Worm (Caenorhabditis elegans) whole organism, late embryonic: Measurements from ENCODE around the gene ain-1.

Experiments
- C08G9.2 ChIP-seq: sonication (generic microtip); optimal IDR thresholded peaks from 2 replicates; lab custom pipeline; 2016; ENCODE audit warnings: mild to moderate bottlenecking, missing genetic modification characterization, moderate library complexity, missing compliant biosample characterization
- K02D7.2 ChIP-seq: sonication (generic microtip); optimal IDR thresholded peaks from 2 replicates; lab custom pipeline; 2017; ENCODE audit warnings: mild to moderate bottlenecking, missing genetic modification characterization, missing compliant biosample characterization
- K09A11.1 ChIP-seq: sonication (generic microtip); optimal IDR thresholded peaks from 2 replicates; lab custom pipeline; 2017; ENCODE audit warnings: antibody characterized with exemption, mild to moderate bottlenecking, missing genetic modification characterization, missing compliant biosample characterization; ENCODE audit not compliant: insufficient read depth
- Y22D7AL.16 ChIP-seq: sonication (generic microtip); optimal IDR thresholded peaks from 2 replicates; lab custom pipeline; 2016; ENCODE audit warnings: missing genetic modification characterization, missing compliant biosample characterization
- ahr-1 ChIP-seq: sonication (generic microtip); optimal IDR thresholded peaks from 2 replicates; lab custom pipeline; 2016; ENCODE audit warnings: missing genetic modification characterization, missing compliant biosample characterization
- ceh-18 ChIP-seq: sonication (generic microtip); optimal IDR thresholded peaks from 2 replicates; lab custom pipeline; 2016; ENCODE audit warnings: missing genetic modification characterization, missing compliant biosample characterization
- ceh-19 ChIP-seq: fragments of 200-800 bp; sonication (Bioruptor generic); optimal IDR thresholded peaks from 2 replicates; lab custom pipeline; 2018; ENCODE audit warnings: mild to moderate bottlenecking, missing genetic modification characterization, missing compliant biosample characterization
- ceh-30 ChIP-seq: fragments of 150-350 bp; optimal IDR thresholded peaks from 2 replicates; lab custom pipeline; 2014; ENCODE audit warnings: missing biosample characterization, missing genetic modification characterization
- ceh-31 ChIP-seq: sonication (generic microtip); optimal IDR thresholded peaks from 2 replicates; lab custom pipeline; 2016; ENCODE audit warnings: missing genetic modification characterization, missing compliant biosample characterization
- ceh-45 ChIP-seq: fragments of 200-800 bp; sonication (Bioruptor generic); IDR thresholded peaks from 2 replicates; pipeline ENCODE4 v1.3.6; 2022; ENCODE audit warnings: missing genetic modification reagents, missing genetic modification characterization, missing compliant biosample characterization
- ceh-48 ChIP-seq: sonication (generic microtip); optimal IDR thresholded peaks from 2 replicates; lab custom pipeline; 2016; ENCODE audit warnings: missing genetic modification characterization, inconsistent platforms, missing compliant biosample characterization
- ceh-6 ChIP-seq: fragments of 200-800 bp; sonication (Bioruptor generic); optimal IDR thresholded peaks from 2 replicates; lab custom pipeline; 2018; ENCODE audit warnings: mild to moderate bottlenecking, missing genetic modification characterization, missing compliant biosample characterization
- che-1 ChIP-seq: sonication (generic microtip); optimal IDR thresholded peaks from 2 replicates; lab custom pipeline; 2016; ENCODE audit warnings: mild to moderate bottlenecking, missing genetic modification characterization, missing compliant biosample characterization
- dve-1 ChIP-seq: sonication (generic microtip); optimal IDR thresholded peaks from 2 replicates; lab custom pipeline; 2017; ENCODE audit warnings: antibody characterized with exemption, mild to moderate bottlenecking, missing genetic modification characterization, missing compliant biosample characterization
- elt-4 ChIP-seq: sonication (generic microtip); optimal IDR thresholded peaks from 2 replicates; lab custom pipeline; 2016; ENCODE audit warnings: missing genetic modification characterization, missing compliant biosample characterization
- ets-4 ChIP-seq: sonication (generic microtip); optimal IDR thresholded peaks from 2 replicates; lab custom pipeline; 2016; ENCODE audit warnings: missing genetic modification characterization, missing compliant biosample characterization
- eyg-1 ChIP-seq: sonication (generic microtip); optimal IDR thresholded peaks from 2 replicates; lab custom pipeline; 2016; ENCODE audit warnings: missing genotype, missing genetic modification characterization, missing compliant biosample characterization
- fax-1 ChIP-seq: sonication (generic microtip); optimal IDR thresholded peaks from 2 replicates; lab custom pipeline; 2016; ENCODE audit warnings: missing genotype, missing genetic modification characterization, missing compliant biosample characterization
- fkh-10 ChIP-seq: fragments of 150-350 bp; optimal IDR thresholded peaks from 2 replicates; lab custom pipeline; 2014; ENCODE audit warnings: missing biosample characterization, missing genetic modification reagents, missing genetic modification characterization
- gmeb-2 ChIP-seq: sonication (generic microtip); optimal IDR thresholded peaks from 2 replicates; lab custom pipeline; 2016; ENCODE audit warnings: missing genetic modification characterization, inconsistent platforms, missing compliant biosample characterization
- hlh-15 ChIP-seq: sonication (generic microtip); optimal IDR thresholded peaks from 2 replicates; lab custom pipeline; 2016; ENCODE audit warnings: missing genetic modification characterization, missing compliant biosample characterization
- lim-6 ChIP-seq: sonication (generic microtip); optimal IDR thresholded peaks from 2 replicates; lab custom pipeline; 2016; ENCODE audit warnings: missing genetic modification characterization, missing compliant biosample characterization
- madf-2 ChIP-seq: sonication (generic microtip); optimal IDR thresholded peaks from 2 replicates; lab custom pipeline; 2017; ENCODE audit warnings: missing genetic modification characterization, missing compliant biosample characterization
- nfya-1 ChIP-seq: sonication (generic microtip); optimal IDR thresholded peaks from 2 replicates; lab custom pipeline; 2017; ENCODE audit warnings: missing genetic modification characterization, mild to moderate bottlenecking, missing compliant biosample characterization, antibody characterized with exemption, moderate library complexity
- nhr-11 ChIP-seq: fragments of 150-350 bp; optimal IDR thresholded peaks from 2 replicates; lab custom pipeline; 2014; ENCODE audit warnings: missing biosample characterization, missing genetic modification characterization
- nhr-232 ChIP-seq: sonication (generic microtip); optimal IDR thresholded peaks from 2 replicates; lab custom pipeline; 2016; ENCODE audit warnings: missing genetic modification characterization, missing compliant biosample characterization
- odd-2 ChIP-seq: sonication (generic microtip); optimal IDR thresholded peaks from 2 replicates; lab custom pipeline; 2017; ENCODE audit warnings: antibody characterized with exemption, mild to moderate bottlenecking, missing genetic modification characterization, missing compliant biosample characterization
- pag-3 ChIP-seq: sonication (generic microtip); optimal IDR thresholded peaks from 2 replicates; lab custom pipeline; 2016; ENCODE audit warnings: missing compliant biosample characterization, missing genetic modification characterization, borderline replicate concordance
- pat-9 ChIP-seq: fragments of 200-800 bp; sonication (Bioruptor generic); optimal IDR thresholded peaks from 2 replicates; lab custom pipeline; 2018; ENCODE audit warnings: mild to moderate bottlenecking, missing genetic modification characterization, moderate library complexity, missing compliant biosample characterization
- pax-1 ChIP-seq: fragments of 150-350 bp; optimal IDR thresholded peaks from 2 replicates; lab custom pipeline; 2014; ENCODE audit warnings: missing biosample characterization, missing genetic modification characterization
- pqm-1 ChIP-seq: sonication (generic microtip); optimal IDR thresholded peaks from 2 replicates; lab custom pipeline; 2016; ENCODE audit warnings: missing genetic modification characterization, missing compliant biosample characterization
- pros-1 ChIP-seq: fragments of 150-350 bp; optimal IDR thresholded peaks from 2 replicates; lab custom pipeline; 2014; ENCODE audit warnings: missing biosample characterization, missing genetic modification reagents, missing genetic modification characterization
- ref-2 ChIP-seq: sonication (generic microtip); optimal IDR thresholded peaks from 2 replicates; lab custom pipeline; 2016; ENCODE audit warnings: missing genetic modification characterization, missing compliant biosample characterization
- sox-4 ChIP-seq: sonication (generic microtip); optimal IDR thresholded peaks from 2 replicates; lab custom pipeline; 2017; ENCODE audit warnings: mild to moderate bottlenecking, missing genetic modification characterization, inconsistent platforms, missing compliant biosample characterization
- syd-9 ChIP-seq: sonication (generic microtip); optimal IDR thresholded peaks from 2 replicates; lab custom pipeline; 2016; ENCODE audit warnings: mild to moderate bottlenecking, missing genetic modification characterization, moderate library complexity, missing compliant biosample characterization
- tbx-2 ChIP-seq: sonication (generic microtip); optimal IDR thresholded peaks from 2 replicates; lab custom pipeline; 2016; ENCODE audit warnings: missing genetic modification characterization, missing compliant biosample characterization
- tbx-7 ChIP-seq: sonication (generic microtip); optimal IDR thresholded peaks from 2 replicates; lab custom pipeline; 2016; ENCODE audit warnings: missing genotype, missing genetic modification characterization, missing compliant biosample characterization
- ttx-3 ChIP-seq: sonication (generic microtip); optimal IDR thresholded peaks from 2 replicates; lab custom pipeline; 2016; ENCODE audit warnings: missing genetic modification reagents, missing genetic modification characterization, missing compliant biosample characterization
- unc-42 ChIP-seq: sonication (generic microtip); optimal IDR thresholded peaks from 2 replicates; lab custom pipeline; 2016; ENCODE audit warnings: missing genotype, missing genetic modification characterization, missing compliant biosample characterization
- ztf-16 ChIP-seq: sonication (generic microtip); optimal IDR thresholded peaks from 2 replicates; lab custom pipeline; 2017; ENCODE audit warnings: missing genetic modification characterization, missing compliant biosample characterization

ain-1 gene

DNA sequence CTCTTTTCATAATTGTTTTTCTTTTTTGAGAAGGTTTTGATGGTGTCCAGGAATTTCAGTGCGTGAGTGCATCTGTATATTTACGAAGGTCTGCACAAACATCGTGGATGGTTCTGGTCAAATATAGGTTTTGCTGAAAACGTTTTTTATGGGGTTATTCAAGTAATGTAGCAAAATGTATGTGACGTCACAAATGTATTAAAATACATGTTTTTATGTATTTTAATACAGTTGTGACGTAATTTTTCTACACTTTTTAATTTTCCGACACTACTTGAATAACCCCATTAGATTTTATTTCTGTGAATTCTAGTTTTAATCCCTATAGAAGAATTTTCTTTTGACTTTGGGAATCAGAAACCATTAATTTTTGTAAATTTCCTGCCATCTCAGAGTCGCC is 5.5 kb downstream of the ain-1 start:
- no peak for TF ChIP-seq ceh-19 (GFP tag; lab: Kevin White, UChicago)
- no peak for TF ChIP-seq ets-4 (tag; lab: Kevin White, UChicago)
- no peak for TF ChIP-seq syd-9
- TF ChIP-seq ztf-16 (tag; lab: Kevin White, UChicago): no peak
- TF ChIP-seq ref-2: no peak
- no peak for TF ChIP-seq fkh-10 (GFP tag; lab: Kevin White, UChicago)
- TF ChIP-seq fax-1 (tag; lab: Kevin White, UChicago): no peak
- TF ChIP-seq tbx-2: no peak
- TF ChIP-seq K02D7.2 (tag; lab: Kevin White, UChicago): no peak
- no peak for TF ChIP-seq C08G9.2 (tag; lab: Kevin White, UChicago)
- no peak for TF ChIP-seq elt-4 (tag; lab: Kevin White, UChicago)
- no peak for TF ChIP-seq che-1 (tag; lab: Kevin White, UChicago)
- no peak for TF ChIP-seq tbx-7 (tag; lab: Kevin White, UChicago)
- TF ChIP-seq gmeb-2 (tag; lab: Kevin White, UChicago): no peak
- no peak for TF ChIP-seq nfya-1 (tag; lab: Kevin White, UChicago)
- no peak for TF ChIP-seq dve-1 (tag; lab: Kevin White, UChicago)
- no peak for TF ChIP-seq odd-2 (tag; lab: Kevin White, UChicago)
- TF ChIP-seq Y22D7AL.16: no peak
- TF ChIP-seq lim-6 (tag; lab: Kevin White, UChicago): no peak

DNA sequence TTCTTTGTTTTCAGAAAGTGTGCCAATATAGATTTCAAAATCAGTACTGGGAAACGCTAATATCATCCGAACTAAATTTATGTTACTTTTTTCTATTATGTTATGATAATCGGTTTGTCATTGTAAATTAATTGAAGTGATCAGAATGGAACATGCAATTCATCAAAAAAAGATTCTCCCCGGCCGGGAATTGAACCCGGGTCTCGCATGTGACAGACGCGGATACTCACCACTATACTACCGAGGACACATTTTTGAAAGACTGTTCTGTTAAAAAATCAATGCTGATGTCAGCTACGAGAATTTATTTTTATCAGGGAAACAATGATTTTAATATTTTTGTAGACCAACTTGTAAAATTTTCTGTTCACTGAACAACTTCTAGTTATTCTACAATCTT is 5.9 kb downstream of the ain-1 start:
- TF ChIP-seq fkh-10 (GFP tag; lab: Kevin White, UChicago): no peak
- no peak for TF ChIP-seq ceh-45 (GFP tag; lab: Robert Waterston, UW)
- TF ChIP-seq ceh-6 (GFP tag; lab: Kevin White, UChicago): no peak
- no peak for TF ChIP-seq ref-2
- no peak for TF ChIP-seq eyg-1 (tag; lab: Kevin White, UChicago)
- TF ChIP-seq che-1 (tag; lab: Kevin White, UChicago): no peak
- TF ChIP-seq pqm-1: no peak
- TF ChIP-seq K02D7.2 (tag; lab: Kevin White, UChicago): no peak
- no peak for TF ChIP-seq gmeb-2 (tag; lab: Kevin White, UChicago)
- TF ChIP-seq unc-42: no peak
- TF ChIP-seq ttx-3: no peak
- no peak for TF ChIP-seq nhr-232 (tag; lab: Kevin White, UChicago)
- no peak for TF ChIP-seq madf-2
- no peak for TF ChIP-seq ceh-48 (tag; lab: Kevin White, UChicago)
- TF ChIP-seq Y22D7AL.16: no peak
- TF ChIP-seq pros-1 (tag; lab: Kevin White, UChicago): no peak
- TF ChIP-seq ets-4 (tag; lab: Kevin White, UChicago): no peak
- no peak for TF ChIP-seq pat-9 (tag; lab: Kevin White, UChicago)
- TF ChIP-seq, all 69 proteins: peak for 0

DNA sequence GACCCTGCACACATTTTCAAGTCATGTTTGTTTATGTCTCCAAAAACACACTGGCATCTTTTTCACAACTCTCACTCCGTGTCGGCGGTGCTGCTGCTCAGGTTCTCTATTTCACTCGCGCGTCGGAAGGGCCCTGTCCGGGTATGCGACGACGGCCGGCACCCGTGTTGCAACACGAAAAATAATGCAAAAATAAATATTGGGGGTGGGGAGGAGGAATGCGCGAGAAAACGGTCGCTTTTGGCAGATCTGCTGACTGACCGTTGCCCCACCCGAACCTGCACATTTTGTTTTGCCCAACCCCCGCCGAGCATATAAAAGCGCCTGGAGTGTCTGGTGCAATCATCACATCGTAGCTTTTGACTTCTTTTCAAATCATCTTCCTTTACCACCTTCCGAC is 8.2 kb downstream of the ain-1 start, which contains the start of gene cpg-19:
Gene cpg-19, plus strand, starts transcription at position 341 of the 400 bp plus-strand sequence.
- no peak for TF ChIP-seq fkh-10 (GFP tag; lab: Kevin White, UChicago)
- TF ChIP-seq pax-1 (tag; lab: Kevin White, UChicago): no peak
- TF ChIP-seq ahr-1 (tag; lab: Kevin White, UChicago): no peak
- no peak for TF ChIP-seq ceh-30
- TF ChIP-seq ceh-31 (tag; lab: Kevin White, UChicago): no peak
- no peak for TF ChIP-seq pros-1 (tag; lab: Kevin White, UChicago)
- TF ChIP-seq pag-3 (tag; lab: Kevin White, UChicago): no peak
- no peak for TF ChIP-seq gmeb-2 (tag; lab: Kevin White, UChicago)
- no peak for TF ChIP-seq elt-4 (tag; lab: Kevin White, UChicago)
- no peak for TF ChIP-seq ceh-18 (tag; lab: Kevin White, UChicago)
- no peak for TF ChIP-seq eyg-1 (tag; lab: Kevin White, UChicago)
- TF ChIP-seq unc-42: no peak
- TF ChIP-seq nhr-11: no peak
- TF ChIP-seq odd-2 (tag; lab: Kevin White, UChicago): no peak
- TF ChIP-seq K09A11.1 (tag; lab: Kevin White, UChicago): no peak
- no peak for TF ChIP-seq sox-4 (tag; lab: Kevin White, UChicago)
- TF ChIP-seq nhr-232 (tag; lab: Kevin White, UChicago): no peak
- TF ChIP-seq hlh-15 (tag; lab: Kevin White, UChicago): no peak
- TF ChIP-seq ref-2: no peak
- TF ChIP-seq ceh-45 (GFP tag; lab: Robert Waterston, UW): no peak
